Fruit fly (Drosophila melanogaster) whole organism, embryonic: ENCODE data around the gene CG43446.

Experiments
- ATbp ChIP-seq: fragments of 200-800 bp; sonication (Bioruptor generic); optimal IDR thresholded peaks from 2 replicates; lab custom pipeline; 2017; ENCODE audit warnings: missing biosample characterization, mild to moderate bottlenecking, missing genetic modification characterization, missing genetic modification reagents
- Ada2b ChIP-seq: fragments of 200-800 bp; sonication (Bioruptor generic); IDR thresholded peaks from 2 replicates; pipeline ENCODE4 v1.3.6; 2022; ENCODE audit warnings: missing biosample characterization, missing genetic modification characterization
- Adf1 ChIP-seq: fragments of 200-800 bp; sonication (Bioruptor generic); IDR thresholded peaks from 2 replicates; pipeline ENCODE4 v1.3.6; 2022; ENCODE audit warnings: missing biosample characterization, missing genetic modification characterization
- Awh ChIP-seq: fragments of 200-800 bp; sonication (Bioruptor generic); IDR thresholded peaks from 2 replicates; pipeline ENCODE4, ENCODE4 v1.3.6; 2022; ENCODE audit warnings: missing biosample characterization, missing genetic modification characterization
- CG10543 ChIP-seq: fragments of 200-800 bp; sonication (Bioruptor generic); optimal IDR thresholded peaks from 3 replicates; lab custom pipeline; 2017; ENCODE audit warnings: missing biosample characterization, mild to moderate bottlenecking, missing genetic modification characterization, moderate library complexity
- CG11456 ChIP-seq: fragments of 200-800 bp; sonication (Bioruptor generic); IDR thresholded peaks from 3 replicates; pipeline ENCODE4 v1.3.6; 2022; ENCODE audit warnings: missing biosample characterization, missing genetic modification characterization
- CG11695 ChIP-seq: fragments of 200-800 bp; sonication (Bioruptor generic); IDR thresholded peaks from 3 replicates; pipeline ENCODE4 v1.3.6; 2022; ENCODE audit warnings: missing biosample characterization, missing genetic modification characterization
- CG15514 ChIP-seq: fragments of 200-800 bp; sonication (Bioruptor generic); optimal IDR thresholded peaks from 3 replicates; lab custom pipeline; 2017; ENCODE audit warnings: missing biosample characterization, missing genetic modification characterization, mild to moderate bottlenecking, moderate library complexity, missing genetic modification reagents
- CG15696 ChIP-seq: fragments of 200-800 bp; sonication (Bioruptor generic); optimal IDR thresholded peaks from 2 replicates; lab custom pipeline; 2019; ENCODE audit warnings: missing biosample characterization, mild to moderate bottlenecking, missing genetic modification characterization, moderate library complexity
- CG1647 ChIP-seq: fragments of 200-800 bp; sonication (Bioruptor generic); optimal IDR thresholded peaks from 3 replicates; lab custom pipeline; 2016; ENCODE audit warnings: missing biosample characterization, missing genetic modification characterization
- CG18599 ChIP-seq: fragments of 200-800 bp; sonication (Bioruptor generic); optimal IDR thresholded peaks from 3 replicates; lab custom pipeline; 2017; ENCODE audit warnings: missing biosample characterization, missing genetic modification characterization, mild to moderate bottlenecking, moderate library complexity, missing genetic modification reagents
- CG2678 ChIP-seq: fragments of 200-800 bp; sonication (Bioruptor generic); optimal IDR thresholded peaks from 3 replicates; lab custom pipeline; 2019; ENCODE audit warnings: missing biosample characterization, mild to moderate bottlenecking, missing genetic modification characterization, moderate library complexity
- CG2875 ChIP-seq: fragments of 200-800 bp; sonication (Bioruptor generic); optimal IDR thresholded peaks from 2 replicates; lab custom pipeline; 2017; ENCODE audit warnings: missing biosample characterization, mild to moderate bottlenecking, missing genetic modification characterization, missing genetic modification reagents
- CG30403 ChIP-seq: fragments of 200-800 bp; sonication (Bioruptor generic); optimal IDR thresholded peaks from 3 replicates; lab custom pipeline; 2016; ENCODE audit warnings: missing biosample characterization, missing genetic modification characterization
- CG33213 ChIP-seq: fragments of 200-800 bp; sonication (Bioruptor generic); optimal IDR thresholded peaks from 3 replicates; lab custom pipeline; 2016; ENCODE audit warnings: missing biosample characterization, missing genetic modification characterization
- CG7786 ChIP-seq: fragments of 200-800 bp; sonication (Bioruptor generic); optimal IDR thresholded peaks from 2 replicates; lab custom pipeline; 2016; ENCODE audit warnings: missing biosample characterization, missing genetic modification characterization
- CG8089 ChIP-seq: fragments of 200-800 bp; sonication (Bioruptor generic); optimal IDR thresholded peaks from 3 replicates; lab custom pipeline; 2016; ENCODE audit warnings: missing biosample characterization, missing genetic modification characterization
- CG8388 ChIP-seq: fragments of 200-800 bp; sonication (Bioruptor generic); optimal IDR thresholded peaks from 2 replicates; lab custom pipeline; 2019; ENCODE audit warnings: missing biosample characterization, mild to moderate bottlenecking, missing genetic modification characterization, moderate library complexity
- Dad ChIP-seq: fragments of 200-800 bp; sonication (Bioruptor generic); optimal IDR thresholded peaks from 3 replicates; lab custom pipeline; 2016; ENCODE audit warnings: missing biosample characterization, missing genetic modification characterization
- E2f1 ChIP-seq: fragments of 200-800 bp; sonication (Bioruptor generic); IDR thresholded peaks from 2 replicates; pipeline ENCODE4 v1.3.6; 2022; ENCODE audit warnings: missing biosample characterization, missing genetic modification characterization
- Fer1 ChIP-seq: fragments of 200-800 bp; sonication (Bioruptor generic); optimal IDR thresholded peaks from 2 replicates; lab custom pipeline; 2017; ENCODE audit warnings: missing biosample characterization, mild to moderate bottlenecking, missing genetic modification characterization
- Hey ChIP-seq: fragments of 200-800 bp; sonication (Bioruptor generic); optimal IDR thresholded peaks from 3 replicates; lab custom pipeline; 2018; ENCODE audit warnings: missing biosample characterization, mild to moderate bottlenecking, missing genetic modification characterization
- Hmr ChIP-seq: fragments of 200-800 bp; sonication (Bioruptor generic); optimal IDR thresholded peaks from 3 replicates; lab custom pipeline; 2017; ENCODE audit warnings: mild to moderate bottlenecking, missing biosample characterization, missing genetic modification reagents, missing genetic modification characterization
- Med ChIP-seq: fragments of 200-800 bp; sonication (Bioruptor generic); peaks from one replicate; lab custom pipeline; 2016; ENCODE audit warnings: missing biosample characterization, missing genetic modification characterization, mild to moderate bottlenecking, inconsistent platforms, moderate library complexity
- NfI ChIP-seq: fragments of 200-800 bp; sonication (Bioruptor generic); optimal IDR thresholded peaks from 3 replicates; lab custom pipeline; 2018; ENCODE audit warnings: missing biosample characterization, mild to moderate bottlenecking, missing genetic modification characterization, moderate library complexity
- Sox102F ChIP-seq: fragments of 200-800 bp; sonication (Bioruptor generic); optimal IDR thresholded peaks from 2 replicates; lab custom pipeline; 2018; ENCODE audit warnings: missing biosample characterization, mild to moderate bottlenecking, missing genetic modification characterization, moderate library complexity
- Sry-δ ChIP-seq: fragments of 200-800 bp; sonication (Bioruptor generic); optimal IDR thresholded peaks from 2 replicates; lab custom pipeline; 2016; ENCODE audit warnings: missing biosample characterization, missing genetic modification characterization
- Trl ChIP-seq, 3 experiments: fragments of >200 bp in 2 of 3; fragments of 200-800 bp in 1 of 3; sonication (Bioruptor generic) in 1 of 3; optimal IDR thresholded peaks; 2 replicates in 1 of 3; 3 replicates in 2 of 3; lab custom pipeline; 2016 to 2017; ENCODE audit warnings: missing biosample characterization in 1 of 3, missing genetic modification characterization in 1 of 3
- aop ChIP-seq: fragments of 200-800 bp; sonication (Bioruptor generic); IDR thresholded peaks from 2 replicates; pipeline ENCODE4 v1.3.6; 2022; ENCODE audit warnings: missing biosample characterization, missing genetic modification characterization
- ase ChIP-seq: fragments of 200-800 bp; sonication (Bioruptor generic); IDR thresholded peaks from 3 replicates; pipeline ENCODE4 v1.3.6; 2022; ENCODE audit warnings: missing biosample characterization, missing genetic modification characterization
- chif ChIP-seq, 2 experiments: fragments of 200-800 bp; sonication (Bioruptor generic); optimal IDR thresholded peaks; 3 replicates each; lab custom pipeline; 2016; ENCODE audit warnings: missing biosample characterization in 2 of 2, missing genetic modification characterization in 2 of 2
- chinmo ChIP-seq: fragments of 200-800 bp; sonication (Bioruptor generic); IDR thresholded peaks from 4 replicates; pipeline ENCODE4 v1.3.6; 2022; ENCODE audit warnings: missing biosample characterization, missing genetic modification characterization; ENCODE audit not compliant: partially characterized antibody
- chn ChIP-seq: fragments of 200-800 bp; sonication (Bioruptor generic); optimal IDR thresholded peaks from 2 replicates; lab custom pipeline; 2016; ENCODE audit warnings: missing biosample characterization, missing genetic modification characterization
- ci ChIP-seq: fragments of 200-800 bp; sonication (Bioruptor generic); IDR thresholded peaks from 3 replicates; pipeline ENCODE4 v1.3.6; 2022; ENCODE audit warnings: missing biosample characterization, missing genetic modification characterization
- dati ChIP-seq: fragments of 200-800 bp; sonication (Bioruptor generic); IDR thresholded peaks from 2 replicates; pipeline ENCODE4 v1.3.6; 2022; ENCODE audit warnings: missing biosample characterization, missing genetic modification characterization
- dmrt11E ChIP-seq: fragments of 200-800 bp; sonication (Bioruptor generic); optimal IDR thresholded peaks from 3 replicates; lab custom pipeline; 2018; ENCODE audit warnings: missing biosample characterization, mild to moderate bottlenecking, missing genetic modification characterization, moderate library complexity
- hbn ChIP-seq: fragments of 200-800 bp; sonication (Bioruptor generic); IDR thresholded peaks from 2 replicates; pipeline ENCODE4 v1.3.6; 2022; ENCODE audit warnings: missing biosample characterization, missing genetic modification characterization; ENCODE audit not compliant: partially characterized antibody
- hkb ChIP-seq, 2 experiments: fragments of 200-800 bp in 1 of 2; fragments of >200 bp in 1 of 2; sonication (Bioruptor generic) in 1 of 2; IDR thresholded peaks in 1 of 2; optimal IDR thresholded peaks in 1 of 2; 2 replicates each; pipeline versions ENCODE4 v1.3.6 to Lab custom; 2017 to 2022; ENCODE audit warnings: missing biosample characterization in 1 of 2, missing genetic modification characterization in 1 of 2
- lmd ChIP-seq: fragments of 200-800 bp; sonication (Bioruptor generic); IDR thresholded peaks from 2 replicates; pipeline ENCODE4 v1.3.6; 2022; ENCODE audit warnings: missing biosample characterization, missing genetic modification characterization
- mirr ChIP-seq: fragments of 200-800 bp; sonication (Bioruptor generic); optimal IDR thresholded peaks from 3 replicates; lab custom pipeline; 2018; ENCODE audit warnings: missing biosample characterization, mild to moderate bottlenecking, missing genetic modification characterization
- mld ChIP-seq: fragments of 200-800 bp; sonication (Bioruptor generic); IDR thresholded peaks from 3 replicates; pipeline ENCODE4 v1.3.6; 2022; ENCODE audit warnings: missing biosample characterization, missing genetic modification characterization; ENCODE audit not compliant: partially characterized antibody
- pum ChIP-seq: fragments of 200-800 bp; sonication (Bioruptor generic); optimal IDR thresholded peaks from 2 replicates; lab custom pipeline; 2016; ENCODE audit warnings: missing biosample characterization, missing genetic modification characterization
- ro ChIP-seq: fragments of 200-800 bp; sonication (Bioruptor generic); IDR thresholded peaks from 2 replicates; pipeline ENCODE4 v1.3.6; 2022; ENCODE audit warnings: missing biosample characterization, missing genetic modification characterization
- sens ChIP-seq: fragments of 200-800 bp; sonication (Bioruptor generic); peaks from one replicate; lab custom pipeline; 2016; ENCODE audit warnings: missing biosample characterization, missing genetic modification characterization
- slp2 ChIP-seq: fragments of 200-800 bp; sonication (Bioruptor generic); optimal IDR thresholded peaks from 2 replicates; lab custom pipeline; 2016; ENCODE audit warnings: missing biosample characterization, missing genetic modification characterization
- sna ChIP-seq: fragments of 200-800 bp; sonication (Bioruptor generic); IDR thresholded peaks from 2 replicates; pipeline ENCODE4 v1.3.6; 2022; ENCODE audit warnings: missing biosample characterization, missing genetic modification characterization; ENCODE audit not compliant: partially characterized antibody
- sug ChIP-seq: fragments of 200-800 bp; optimal IDR thresholded peaks from 2 replicates; lab custom pipeline; 2019; ENCODE audit warnings: missing biosample characterization, mild to moderate bottlenecking, missing genetic modification characterization, moderate library complexity
- wor ChIP-seq: fragments of 200-800 bp; sonication (Bioruptor generic); IDR thresholded peaks from 2 replicates; pipeline ENCODE4 v1.3.6; 2022; ENCODE audit warnings: missing biosample characterization, missing genetic modification characterization
- zfh2 ChIP-seq: fragments of 200-800 bp; sonication (Bioruptor generic); optimal IDR thresholded peaks from 2 replicates; lab custom pipeline; 2016; ENCODE audit warnings: missing biosample characterization, missing genetic modification characterization

CG43446 gene

DNA sequence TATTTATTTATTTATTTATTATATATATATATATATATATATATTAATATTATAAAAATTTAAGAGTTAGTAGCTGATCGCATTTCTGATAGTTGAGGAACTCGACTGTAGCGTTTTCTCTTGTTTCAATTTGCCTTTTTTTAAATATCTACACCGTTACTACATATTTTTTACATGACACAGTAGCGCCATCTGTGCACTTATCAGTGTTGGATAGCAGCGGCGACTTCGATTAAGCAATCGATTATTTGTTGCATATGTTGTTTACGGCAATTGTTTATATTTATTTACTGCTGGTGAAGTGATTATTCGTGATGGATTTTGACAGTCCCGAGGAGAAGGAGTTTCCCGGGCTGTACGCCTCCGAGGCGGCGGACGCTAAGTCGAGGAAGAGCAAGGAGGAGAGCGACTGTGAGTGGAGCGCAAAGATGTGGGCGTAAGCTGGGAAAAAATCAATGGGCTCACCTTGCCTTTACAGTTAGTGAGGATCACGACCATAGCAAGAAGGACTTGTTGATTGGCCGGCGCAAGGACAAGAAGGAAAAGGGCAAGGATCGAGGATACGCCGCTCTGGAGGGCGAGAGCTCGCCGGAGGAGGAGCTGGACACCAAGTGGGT, 29.8 kb upstream of the CG43446 start, which contains the start of gene Rlip (continued):
- peak; percentile 41 for TF ChIP-seq CG7786
- TF ChIP-seq hbn (GFP tag; lab: Robert Waterston, UW) = peak; percentile 50
- TF ChIP-seq lmd = peak; percentile 47; the same call in 1 of the 2 replicates
- TF ChIP-seq slp2 (GFP tag; lab: Kevin White, UChicago) = peak; percentile 30
- peak; percentile 22 for TF ChIP-seq chn (GFP tag; lab: Kevin White, UChicago)
- TF ChIP-seq pum = peak; percentile 46
- peak; percentile 34 for TF ChIP-seq Sox102F (GFP tag; lab: Kevin White, UChicago)
- TF ChIP-seq mirr (GFP tag; lab: Kevin White, UChicago) = peak; percentile 4
- no peak for TF ChIP-seq Ada2b (GFP tag; lab: Robert Waterston, UW)
- TF ChIP-seq CG2875 = no peak
- TF ChIP-seq NfI (GFP tag; lab: Kevin White, UChicago) = peak; percentile 46
- TF ChIP-seq Sry-δ = peak; percentile 62
- TF ChIP-seq ase (GFP tag; lab: Robert Waterston, UW) = peak; percentile 38; the same call in 2 of the 3 replicates
- peak; percentile 46 for TF ChIP-seq CG30403 (GFP tag; lab: Kevin White, UChicago)
- peak; percentile 44 for TF ChIP-seq CG8089
- TF ChIP-seq dmrt11E (tag; lab: Kevin White, UChicago) = peak; percentile 11
- TF ChIP-seq chinmo (GFP tag; lab: Robert Waterston, UW) = 0 out of 4 replicates have a peak, but pooled peaks have one; percentile 60
- peak; percentile 64; the same call in 1 of the 2 replicates for TF ChIP-seq aop (GFP tag; lab: Robert Waterston, UW)
- peak in 1 of 2 experiments; percentile 7 for TF ChIP-seq chif (GFP tag; optimal IDR thresholded peaks at IDR 0.05; lab: Kevin White, UChicago)
- TF ChIP-seq CG33213 (GFP tag; lab: Kevin White, UChicago) = peak; percentile 75
- TF ChIP-seq Trl (optimal IDR thresholded peaks at IDR 0.05; lab: Kevin White, UChicago) = no peak
- TF ChIP-seq Trl (GFP tag; optimal IDR thresholded peaks at IDR 0.05; lab: Kevin White, UChicago) = peak; percentile 75
- TF ChIP-seq CG8388 (GFP tag; lab: Kevin White, UChicago) = no peak
- TF ChIP-seq sug (tag; lab: Kevin White, UChicago) = peak; percentile 56
- TF ChIP-seq dati = no peak
- peak; percentile 63; the same call in 1 of the 3 replicates for TF ChIP-seq mld
- peak; percentile 45 for TF ChIP-seq Dad (GFP tag; lab: Kevin White, UChicago)
- no peak; the same call in 1 of the 2 replicates for TF ChIP-seq ro (GFP tag; lab: Robert Waterston, UW)
- TF ChIP-seq sna (GFP tag; lab: Robert Waterston, UW) = peak; percentile 38; the same call in 1 of the 2 replicates
- TF ChIP-seq, all 482 proteins: peak for 231

DNA sequence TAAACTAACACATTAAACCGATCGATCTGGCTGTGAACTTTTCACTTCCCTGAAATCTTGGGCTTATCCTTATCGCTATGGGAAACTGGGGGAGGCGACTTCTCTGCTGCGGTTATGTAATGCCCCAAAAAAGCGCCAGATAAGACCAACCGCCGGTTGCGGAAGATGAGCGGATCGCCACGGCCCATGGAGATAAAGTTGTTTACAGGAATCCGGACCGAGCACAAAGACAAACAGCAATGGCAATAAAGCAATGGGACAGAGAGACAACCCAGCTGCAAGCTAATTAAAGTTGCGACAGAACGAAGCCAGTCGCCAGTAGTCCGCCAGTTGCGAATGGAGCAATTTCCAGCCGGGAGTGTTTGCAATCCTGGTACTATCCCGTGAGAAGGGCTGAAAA, 27.9 kb upstream of the CG43446 start, which contains the start of gene CG5697:
TSS of gene CG5697 (plus strand) at position 314 of the 400 bp plus-strand sequence.
- TF ChIP-seq Med (peak; percentile 68), Hmr (GFP tag; lab: Kevin White, UChicago) (peak; percentile 21), Fer1 (GFP tag; lab: Kevin White, UChicago) (peak; percentile 7), wor (GFP tag; lab: Robert Waterston, UW) (no peak), Hey (tag; lab: Kevin White, UChicago) (no peak), zfh2 (GFP tag; lab: Kevin White, UChicago) (no peak), CG18599 (GFP tag; lab: Kevin White, UChicago) (peak; percentile 5), CG15696 (no peak), CG15514 (GFP tag; lab: Kevin White, UChicago) (peak; percentile 28), ATbp (GFP tag; lab: Kevin White, UChicago) (peak; percentile 32), Adf1 (GFP tag; lab: Robert Waterston, UW) (0 out of 2 replicates have a peak, but pooled peaks have one; percentile 30), CG11456 (GFP tag; lab: Robert Waterston, UW) (0 out of 3 replicates have a peak, but pooled peaks have one; percentile 27), sens (GFP tag; lab: Kevin White, UChicago) (peak; percentile 63), hkb (optimal IDR thresholded peaks at IDR 0.05; lab: Kevin White, UChicago) (no peak), hkb (GFP tag; IDR thresholded peaks at IDR 0.05; lab: Robert Waterston, UW) (peak; percentile 35), CG11695 (0 out of 3 replicates have a peak, but pooled peaks have one; percentile 16), Awh (GFP tag; lab: Robert Waterston, UW) (0 out of 2 replicates have a peak, but pooled peaks have one; percentile 18), ci (GFP tag; lab: Robert Waterston, UW) (peak; percentile 56; the same call in 1 of the 3 replicates), CG10543 (GFP tag; lab: Kevin White, UChicago) (peak; percentile 46), CG2678 (tag; lab: Kevin White, UChicago) (peak; percentile 24), CG1647 (GFP tag; lab: Kevin White, UChicago) (no peak), E2f1 (GFP tag; lab: Robert Waterston, UW) (no peak)
